Fruit fly (Drosophila melanogaster) whole organism, embryonic: ENCODE results near the gene CG34293.

Experiments
- ATbp ChIP-seq: fragments of 200-800 bp; sonication (Bioruptor generic); optimal IDR thresholded peaks from 2 replicates; lab custom pipeline; 2017; ENCODE audit warnings: missing biosample characterization, mild to moderate bottlenecking, missing genetic modification characterization, missing genetic modification reagents
- CG11696 ChIP-seq: fragments of 200-800 bp; sonication (Bioruptor generic); IDR thresholded peaks from 2 replicates; pipeline ENCODE4 v1.3.6; 2022; ENCODE audit warnings: missing biosample characterization, missing genetic modification characterization
- CG6765 ChIP-seq: fragments of 200-800 bp; sonication (Bioruptor generic); optimal IDR thresholded peaks from 3 replicates; lab custom pipeline; 2017; ENCODE audit warnings: missing biosample characterization, mild to moderate bottlenecking, missing genetic modification characterization
- dm ChIP-seq: fragments of 200-800 bp; sonication (Bioruptor generic); optimal IDR thresholded peaks from 3 replicates; lab custom pipeline; 2016; ENCODE audit warnings: missing biosample characterization, missing genetic modification characterization
- eve ChIP-seq, 2 experiments: fragments of >200 bp; optimal IDR thresholded peaks; 2 replicates each; lab custom pipeline; 2017; ENCODE audit warnings: missing biosample characterization in 2 of 2, missing genetic modification characterization in 2 of 2
- gcm2 ChIP-seq: fragments of 200-800 bp; sonication (Bioruptor generic); optimal IDR thresholded peaks from 2 replicates; lab custom pipeline; 2016; ENCODE audit warnings: missing biosample characterization, missing genetic modification characterization
- pita ChIP-seq: fragments of 200-800 bp; sonication (Bioruptor generic); optimal IDR thresholded peaks from 2 replicates; lab custom pipeline; 2017; ENCODE audit warnings: missing biosample characterization, mild to moderate bottlenecking, missing genetic modification characterization
- trem ChIP-seq: fragments of 200-800 bp; optimal IDR thresholded peaks from 3 replicates; lab custom pipeline; 2019; ENCODE audit warnings: missing biosample characterization, mild to moderate bottlenecking, missing genetic modification characterization, moderate library complexity
- vnd ChIP-seq: fragments of 200-800 bp; sonication (Bioruptor generic); IDR thresholded peaks from 3 replicates; pipeline ENCODE4 v1.3.6; 2022; ENCODE audit warnings: missing biosample characterization, missing genetic modification characterization; ENCODE audit not compliant: partially characterized antibody

DNA sequence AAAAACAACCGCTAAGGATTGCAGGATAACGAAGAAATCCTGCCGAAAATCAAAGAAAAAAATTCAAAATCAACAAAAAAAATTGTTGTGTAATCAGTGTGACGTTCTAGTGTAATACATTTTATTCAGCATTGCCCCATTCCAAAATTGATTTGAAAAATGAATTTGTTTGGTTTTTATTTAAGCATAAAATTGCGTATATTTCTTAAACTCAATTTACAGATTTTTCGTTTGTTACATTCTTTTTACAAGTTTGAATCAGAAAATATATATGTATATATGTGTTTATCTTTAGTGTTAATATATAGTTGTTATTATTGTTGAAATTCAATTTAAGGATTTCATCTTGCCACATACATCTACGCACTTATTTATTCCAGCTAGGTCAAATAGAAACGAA is 40.8 kb downstream of the CG34293 start, which contains the start of gene CG6059:
- TF ChIP-seq gcm2 (GFP tag; lab: Kevin White, UChicago) (no peak), CG6765 (GFP tag; lab: Kevin White, UChicago) (no peak), ATbp (GFP tag; lab: Kevin White, UChicago) (no peak), vnd (no peak), trem (tag; lab: Kevin White, UChicago) (no peak), eve (GFP tag; optimal IDR thresholded peaks at IDR 0.05; lab: Kevin White, UChicago) (no peak), pita (no peak), CG11696 (GFP tag; lab: Robert Waterston, UW) (no peak), dm (GFP tag; lab: Kevin White, UChicago) (no peak)
